Fruit fly (Drosophila melanogaster) whole organism, embryonic: Measurements from ENCODE around the gene dyw.

Experiments
- Adf1 ChIP-seq: fragments of 200-800 bp; sonication (Bioruptor generic); IDR thresholded peaks from 2 replicates; pipeline ENCODE4 v1.3.6; 2022; ENCODE audit warnings: missing biosample characterization, missing genetic modification characterization
- Antp ChIP-seq: fragments of 200-800 bp; sonication (Bioruptor generic); optimal IDR thresholded peaks from 3 replicates; lab custom pipeline; 2016; ENCODE audit warnings: missing biosample characterization, missing genetic modification characterization
- Atf-2 ChIP-seq: fragments of 200-800 bp; sonication (Bioruptor generic); optimal IDR thresholded peaks from 2 replicates; lab custom pipeline; 2016; ENCODE audit warnings: missing biosample characterization, missing genetic modification characterization
- CG1024 ChIP-seq: fragments of 200-800 bp; sonication (Bioruptor generic); IDR thresholded peaks from 2 replicates; pipeline ENCODE4 v1.3.6; 2022; ENCODE audit warnings: missing biosample characterization, missing genetic modification characterization
- CG12104 ChIP-seq: fragments of 200-800 bp; sonication (Bioruptor generic); optimal IDR thresholded peaks from 3 replicates; lab custom pipeline; 2016; ENCODE audit warnings: missing biosample characterization, missing genetic modification characterization
- CG12155 ChIP-seq: fragments of 200-800 bp; sonication (Bioruptor generic); optimal IDR thresholded peaks from 3 replicates; lab custom pipeline; 2016; ENCODE audit warnings: missing biosample characterization, missing genetic modification characterization
- CG12769 ChIP-seq: fragments of 200-800 bp; sonication (Bioruptor generic); optimal IDR thresholded peaks from 2 replicates; lab custom pipeline; 2019; ENCODE audit warnings: missing biosample characterization, mild to moderate bottlenecking, missing genetic modification characterization, moderate library complexity
- CG13287 ChIP-seq: fragments of 200-800 bp; sonication (Bioruptor generic); IDR thresholded peaks from 2 replicates; pipeline ENCODE4 v1.3.6; 2022; ENCODE audit warnings: missing biosample characterization, missing genetic modification characterization; ENCODE audit not compliant: partially characterized antibody
- CG14441 ChIP-seq: fragments of 200-800 bp; sonication (Bioruptor generic); IDR thresholded peaks from 2 replicates; pipeline ENCODE4 v1.3.6; 2022; ENCODE audit warnings: missing biosample characterization, missing genetic modification characterization
- CG17186 ChIP-seq: fragments of 200-800 bp; sonication (Bioruptor generic); optimal IDR thresholded peaks from 3 replicates; lab custom pipeline; 2017; ENCODE audit warnings: missing biosample characterization, missing genetic modification reagents, missing genetic modification characterization
- CG17359 ChIP-seq: fragments of 200-800 bp; sonication (Bioruptor generic); optimal IDR thresholded peaks from 3 replicates; lab custom pipeline; 2018; ENCODE audit warnings: missing biosample characterization, mild to moderate bottlenecking, missing genetic modification characterization, moderate library complexity
- CG18262 ChIP-seq: fragments of 200-800 bp; optimal IDR thresholded peaks from 3 replicates; lab custom pipeline; 2019; ENCODE audit warnings: missing biosample characterization, mild to moderate bottlenecking, missing genetic modification characterization, moderate library complexity
- CG30020 ChIP-seq: fragments of 200-800 bp; optimal IDR thresholded peaks from 2 replicates; lab custom pipeline; 2019; ENCODE audit warnings: missing biosample characterization, mild to moderate bottlenecking, missing genetic modification characterization, moderate library complexity
- CG31224 ChIP-seq: fragments of 200-800 bp; sonication (Bioruptor generic); IDR thresholded peaks from 2 replicates; pipeline ENCODE4 v1.3.6; 2022; ENCODE audit warnings: missing biosample characterization, missing genetic modification characterization
- CG32772 ChIP-seq: fragments of 200-800 bp; sonication (Bioruptor generic); IDR thresholded peaks from 2 replicates; pipeline ENCODE4 v1.3.6; 2022; ENCODE audit warnings: missing biosample characterization, missing genetic modification characterization
- CG33213 ChIP-seq: fragments of 200-800 bp; sonication (Bioruptor generic); optimal IDR thresholded peaks from 3 replicates; lab custom pipeline; 2016; ENCODE audit warnings: missing biosample characterization, missing genetic modification characterization
- CG4730 ChIP-seq: fragments of 200-800 bp; sonication (Bioruptor generic); IDR thresholded peaks from 2 replicates; pipeline ENCODE4 v1.3.6; 2022; ENCODE audit warnings: missing biosample characterization, missing genetic modification characterization
- CG6254 ChIP-seq: fragments of 200-800 bp; sonication (Bioruptor generic); optimal IDR thresholded peaks from 3 replicates; lab custom pipeline; 2017; ENCODE audit warnings: mild to moderate bottlenecking, missing biosample characterization, missing genetic modification reagents, missing genetic modification characterization
- CG6683 ChIP-seq: fragments of 200-800 bp; sonication (Bioruptor generic); optimal IDR thresholded peaks from 2 replicates; lab custom pipeline; 2017; ENCODE audit warnings: missing biosample characterization, mild to moderate bottlenecking, missing genetic modification characterization, missing genetic modification reagents
- CG7987 ChIP-seq: fragments of 200-800 bp; sonication (Bioruptor generic); optimal IDR thresholded peaks from 2 replicates; lab custom pipeline; 2018; ENCODE audit warnings: missing biosample characterization, mild to moderate bottlenecking, missing genetic modification characterization, moderate library complexity
- CG8924 ChIP-seq: fragments of 200-800 bp; optimal IDR thresholded peaks from 3 replicates; lab custom pipeline; 2019; ENCODE audit warnings: missing biosample characterization, mild to moderate bottlenecking, missing genetic modification characterization, moderate library complexity
- D19B ChIP-seq: fragments of 200-800 bp; sonication (Bioruptor generic); optimal IDR thresholded peaks from 2 replicates; lab custom pipeline; 2017; ENCODE audit warnings: missing biosample characterization, mild to moderate bottlenecking, missing genetic modification characterization
- Fer1 ChIP-seq: fragments of 200-800 bp; sonication (Bioruptor generic); optimal IDR thresholded peaks from 2 replicates; lab custom pipeline; 2017; ENCODE audit warnings: missing biosample characterization, mild to moderate bottlenecking, missing genetic modification characterization
- HmgD ChIP-seq: fragments of 200-800 bp; sonication (Bioruptor generic); optimal IDR thresholded peaks from 3 replicates; lab custom pipeline; 2016; ENCODE audit warnings: missing biosample characterization, missing genetic modification characterization
- Hr39 ChIP-seq: fragments of >200 bp; optimal IDR thresholded peaks from 2 replicates; lab custom pipeline; 2017
- Mrtf ChIP-seq: fragments of 200-800 bp; sonication (Bioruptor generic); IDR thresholded peaks from 3 replicates; pipeline ENCODE4 v1.3.6; 2022; ENCODE audit warnings: missing biosample characterization, missing genetic modification characterization
- Neu2 ChIP-seq: fragments of 200-800 bp; sonication (Bioruptor generic); optimal IDR thresholded peaks from 3 replicates; lab custom pipeline; 2016; ENCODE audit warnings: missing biosample characterization, missing genetic modification characterization, borderline replicate concordance
- NfI ChIP-seq: fragments of 200-800 bp; sonication (Bioruptor generic); optimal IDR thresholded peaks from 3 replicates; lab custom pipeline; 2018; ENCODE audit warnings: missing biosample characterization, mild to moderate bottlenecking, missing genetic modification characterization, moderate library complexity
- Oaz ChIP-seq: fragments of 200-800 bp; sonication (Bioruptor generic); IDR thresholded peaks from 2 replicates; pipeline ENCODE4 v1.3.6; 2022; ENCODE audit warnings: missing biosample characterization, missing genetic modification characterization
- Poxn ChIP-seq: fragments of 200-800 bp; sonication (Bioruptor generic); IDR thresholded peaks from 2 replicates; pipeline ENCODE4 v1.3.6; 2022; ENCODE audit warnings: missing biosample characterization, missing genetic modification characterization
- Side ChIP-seq: fragments of 200-800 bp; sonication (Bioruptor generic); optimal IDR thresholded peaks from 2 replicates; lab custom pipeline; 2016; ENCODE audit warnings: missing biosample characterization, missing genetic modification characterization
- Sox102F ChIP-seq: fragments of 200-800 bp; sonication (Bioruptor generic); optimal IDR thresholded peaks from 2 replicates; lab custom pipeline; 2018; ENCODE audit warnings: missing biosample characterization, mild to moderate bottlenecking, missing genetic modification characterization, moderate library complexity
- Trl ChIP-seq, 3 experiments: fragments of >200 bp in 2 of 3; fragments of 200-800 bp in 1 of 3; sonication (Bioruptor generic) in 1 of 3; optimal IDR thresholded peaks; 2 replicates in 1 of 3; 3 replicates in 2 of 3; lab custom pipeline; 2016 to 2017; ENCODE audit warnings: missing biosample characterization in 1 of 3, missing genetic modification characterization in 1 of 3
- bigmax ChIP-seq: fragments of 200-800 bp; sonication (Bioruptor generic); optimal IDR thresholded peaks from 2 replicates; lab custom pipeline; 2018; ENCODE audit warnings: missing biosample characterization, mild to moderate bottlenecking, missing genetic modification characterization
- bowl ChIP-seq: fragments of 200-800 bp; sonication (Bioruptor generic); IDR thresholded peaks from 2 replicates; pipeline ENCODE4 v1.3.6; 2022; ENCODE audit warnings: missing biosample characterization, missing genetic modification characterization
- cas ChIP-seq: fragments of 200-800 bp; sonication (Bioruptor generic); IDR thresholded peaks from 2 replicates; pipeline ENCODE4 v1.3.6; 2022; ENCODE audit warnings: missing biosample characterization, missing genetic modification characterization
- crc ChIP-seq: fragments of 200-800 bp; sonication (Bioruptor generic); optimal IDR thresholded peaks from 2 replicates; lab custom pipeline; 2016; ENCODE audit warnings: missing biosample characterization, missing genetic modification characterization
- dysf ChIP-seq: fragments of 200-800 bp; sonication (Bioruptor generic); IDR thresholded peaks from 3 replicates; pipeline ENCODE4 v1.3.6; 2022; ENCODE audit warnings: missing biosample characterization, missing genetic modification characterization
- fd3F ChIP-seq: fragments of 200-800 bp; sonication (Bioruptor generic); optimal IDR thresholded peaks from 2 replicates; lab custom pipeline; 2018; ENCODE audit warnings: missing biosample characterization, mild to moderate bottlenecking, missing genetic modification characterization, moderate library complexity
- fru ChIP-seq: fragments of >200 bp; optimal IDR thresholded peaks from 2 replicates; lab custom pipeline; 2017
- gce ChIP-seq: fragments of 200-800 bp; sonication (Bioruptor generic); IDR thresholded peaks from 3 replicates; pipeline ENCODE4 v1.3.6; 2022; ENCODE audit warnings: missing biosample characterization, missing genetic modification characterization
- inv ChIP-seq: fragments of 200-800 bp; sonication (Bioruptor generic); IDR thresholded peaks from 2 replicates; pipeline ENCODE4 v1.3.6; 2022; ENCODE audit warnings: missing biosample characterization, missing genetic modification characterization; ENCODE audit not compliant: partially characterized antibody
- maf-S ChIP-seq: fragments of 200-800 bp; sonication (Bioruptor generic); optimal IDR thresholded peaks from 2 replicates; lab custom pipeline; 2016; ENCODE audit warnings: missing biosample characterization, missing genetic modification characterization
- pb ChIP-seq: fragments of 200-800 bp; sonication (Bioruptor generic); optimal IDR thresholded peaks from 3 replicates; lab custom pipeline; 2016; ENCODE audit warnings: missing biosample characterization, missing genetic modification characterization
- phol ChIP-seq: fragments of 200-800 bp; sonication (Bioruptor generic); optimal IDR thresholded peaks from 3 replicates; lab custom pipeline; 2018; ENCODE audit warnings: missing biosample characterization, mild to moderate bottlenecking, missing genetic modification characterization, moderate library complexity
- pita ChIP-seq: fragments of 200-800 bp; sonication (Bioruptor generic); optimal IDR thresholded peaks from 2 replicates; lab custom pipeline; 2017; ENCODE audit warnings: missing biosample characterization, mild to moderate bottlenecking, missing genetic modification characterization
- schlank ChIP-seq: fragments of 200-800 bp; sonication (Bioruptor generic); optimal IDR thresholded peaks from 2 replicates; lab custom pipeline; 2018; ENCODE audit warnings: missing biosample characterization, mild to moderate bottlenecking, missing genetic modification characterization
- sob ChIP-seq: fragments of 200-800 bp; sonication (Bioruptor generic); IDR thresholded peaks from 2 replicates; pipeline ENCODE4 v1.3.6; 2022; ENCODE audit warnings: missing biosample characterization, missing genetic modification characterization
- sug ChIP-seq: fragments of 200-800 bp; optimal IDR thresholded peaks from 2 replicates; lab custom pipeline; 2019; ENCODE audit warnings: missing biosample characterization, mild to moderate bottlenecking, missing genetic modification characterization, moderate library complexity
- zen ChIP-seq: fragments of 200-800 bp; sonication (Bioruptor generic); optimal IDR thresholded peaks from 3 replicates; lab custom pipeline; 2018; ENCODE audit warnings: missing biosample characterization, mild to moderate bottlenecking, missing genetic modification characterization, moderate library complexity

Gene dyw

DNA sequence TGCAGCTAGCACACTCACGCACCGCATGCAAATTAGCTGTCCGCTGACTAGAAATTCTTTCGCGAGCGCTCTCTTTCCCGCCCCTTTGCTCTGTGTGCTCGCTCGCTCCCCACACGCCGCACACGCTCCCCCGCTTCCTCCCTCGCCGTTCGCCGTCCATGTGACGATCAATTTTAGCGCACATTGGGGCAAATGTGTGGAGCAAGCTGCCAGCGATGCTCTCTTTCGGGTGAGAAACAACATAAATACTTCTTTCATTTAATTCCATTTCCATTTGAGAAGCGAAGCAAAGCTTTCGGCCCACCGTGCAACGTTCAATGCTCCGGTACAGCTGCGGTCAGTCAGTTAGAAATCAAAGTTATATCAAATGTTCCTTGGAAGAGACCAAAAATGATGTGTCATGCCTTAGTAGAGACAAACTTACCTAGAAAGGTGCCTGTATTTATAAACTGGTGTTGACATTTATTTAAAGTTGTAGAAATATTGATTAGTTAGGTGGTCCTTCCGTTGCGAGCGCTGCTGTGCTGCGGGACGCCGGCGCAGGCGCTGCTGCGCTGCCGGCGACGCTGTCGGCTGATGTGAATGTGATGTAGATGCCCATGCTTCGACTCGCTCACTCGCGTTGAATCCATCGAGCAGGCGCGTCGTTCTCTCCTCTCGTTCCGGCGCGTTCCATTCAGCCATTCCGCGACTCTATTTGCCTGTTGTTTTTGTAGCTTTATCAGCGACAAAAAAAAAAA lies 47.5 kb downstream of the dyw start (continued):
- TF ChIP-seq Fer1 (peak; percentile 98), dysf (GFP tag; lab: Robert Waterston, UW) (peak; percentile 97), CG6254 (peak; percentile 92), CG4730 (peak; percentile 91), CG18262 (tag; lab: Kevin White, UChicago) (peak; percentile 97), CG32772 (peak; percentile 95), CG30020 (tag; lab: Kevin White, UChicago) (peak; percentile 75), CG31224 (GFP tag; lab: Robert Waterston, UW) (peak; percentile 91), CG7987 (GFP tag; lab: Kevin White, UChicago) (peak; percentile 83), Adf1 (peak; percentile 100), Atf-2 (GFP tag; lab: Kevin White, UChicago) (peak; percentile 96), CG17186 (peak; percentile 84), CG12155 (GFP tag; lab: Kevin White, UChicago) (peak; percentile 95), maf-S (GFP tag; lab: Kevin White, UChicago) (peak; percentile 96), bigmax (GFP tag; lab: Kevin White, UChicago) (peak; percentile 62), Trl (optimal IDR thresholded peaks at IDR 0.05; lab: Kevin White, UChicago) (peak; percentile 54 to 82), Trl (GFP tag; optimal IDR thresholded peaks at IDR 0.05; lab: Kevin White, UChicago) (peak; percentile 95), sob (GFP tag; lab: Robert Waterston, UW) (peak; percentile 97), pita (GFP tag; lab: Kevin White, UChicago) (no peak), CG12104 (GFP tag; lab: Kevin White, UChicago) (peak; percentile 94), CG12769 (peak; percentile 99), CG33213 (GFP tag; lab: Kevin White, UChicago) (peak; percentile 90), fru (lab: Kevin White, UChicago) (no peak), CG13287 (GFP tag; lab: Robert Waterston, UW) (peak; percentile 39), phol (tag; lab: Kevin White, UChicago) (peak; percentile 93), gce (GFP tag; lab: Robert Waterston, UW) (peak; percentile 93), Poxn (GFP tag; lab: Robert Waterston, UW) (peak; percentile 88), Side (GFP tag; lab: Kevin White, UChicago) (peak; percentile 96), CG14441 (GFP tag; lab: Robert Waterston, UW) (peak; percentile 95), CG17359 (tag; lab: Kevin White, UChicago) (peak; percentile 96), HmgD (GFP tag; lab: Kevin White, UChicago) (peak; percentile 96), crc (GFP tag; lab: Kevin White, UChicago) (peak; percentile 94), inv (GFP tag; lab: Robert Waterston, UW) (peak; percentile 46; the same call in 1 of the 2 replicates), Hr39 (lab: Kevin White, UChicago) (no peak), fd3F (GFP tag; lab: Kevin White, UChicago) (peak; percentile 93), CG8924 (tag; lab: Kevin White, UChicago) (peak; percentile 98), D19B (peak; percentile 90), zen (tag; lab: Kevin White, UChicago) (peak; percentile 80), sug (tag; lab: Kevin White, UChicago) (peak; percentile 94), Oaz (GFP tag; lab: Robert Waterston, UW) (peak; percentile 96), Neu2 (GFP tag; lab: Kevin White, UChicago) (peak; percentile 82), schlank (tag; lab: Kevin White, UChicago) (peak; percentile 97), Mrtf (peak; percentile 95), pb (GFP tag; lab: Kevin White, UChicago) (peak; percentile 94), CG1024 (GFP tag; lab: Robert Waterston, UW) (peak; percentile 84), bowl (peak; percentile 90), Sox102F (GFP tag; lab: Kevin White, UChicago) (peak; percentile 97), NfI (GFP tag; lab: Kevin White, UChicago) (peak; percentile 97), cas (peak; percentile 90), CG6683 (GFP tag; lab: Kevin White, UChicago) (peak; percentile 93), Antp (GFP tag; lab: Kevin White, UChicago) (peak; percentile 96)
